Fruit fly (Drosophila melanogaster) whole organism, embryonic: ENCODE measurements around the gene elB.

Experiments
- Atf6 ChIP-seq: fragments of 200-800 bp; sonication (Bioruptor generic); IDR thresholded peaks from 2 replicates; pipeline ENCODE4 v1.3.6; 2022; ENCODE audit warnings: missing biosample characterization, missing genetic modification characterization
- BEAF-32 ChIP-seq: fragments of 200-800 bp; sonication (Bioruptor generic); optimal IDR thresholded peaks from 3 replicates; lab custom pipeline; 2017; ENCODE audit warnings: missing biosample characterization, missing genetic modification characterization, mild to moderate bottlenecking, moderate library complexity, missing genetic modification reagents
- CG10654 ChIP-seq: fragments of 200-800 bp; sonication (Bioruptor generic); optimal IDR thresholded peaks from 2 replicates; lab custom pipeline; 2016; ENCODE audit warnings: missing biosample characterization, missing genetic modification characterization
- CG12659 ChIP-seq: fragments of 200-800 bp; sonication (Bioruptor generic); optimal IDR thresholded peaks from 3 replicates; lab custom pipeline; 2017; ENCODE audit warnings: mild to moderate bottlenecking, missing biosample characterization, missing genetic modification reagents, missing genetic modification characterization
- CG13624 ChIP-seq: fragments of 200-800 bp; sonication (Bioruptor generic); optimal IDR thresholded peaks from 2 replicates; lab custom pipeline; 2016; ENCODE audit warnings: missing biosample characterization, missing genetic modification characterization
- CG14014 ChIP-seq: fragments of 200-800 bp; sonication (Bioruptor generic); IDR thresholded peaks from 2 replicates; pipeline ENCODE4 v1.3.6; 2022; ENCODE audit warnings: missing biosample characterization, missing genetic modification characterization
- CG14710 ChIP-seq: fragments of 200-800 bp; sonication (Bioruptor generic); optimal IDR thresholded peaks from 3 replicates; lab custom pipeline; 2019; ENCODE audit warnings: missing biosample characterization, mild to moderate bottlenecking, missing genetic modification characterization, moderate library complexity
- CG1603 ChIP-seq: fragments of 200-800 bp; sonication (Bioruptor generic); optimal IDR thresholded peaks from 2 replicates; lab custom pipeline; 2019; ENCODE audit warnings: missing biosample characterization, mild to moderate bottlenecking, missing genetic modification characterization, moderate library complexity
- CG1832 ChIP-seq: fragments of 200-800 bp; sonication (Bioruptor generic); optimal IDR thresholded peaks from 2 replicates; lab custom pipeline; 2017; ENCODE audit warnings: missing biosample characterization, mild to moderate bottlenecking, missing genetic modification characterization, inconsistent platforms
- CG18619 ChIP-seq: fragments of 200-800 bp; sonication (Bioruptor generic); optimal IDR thresholded peaks from 3 replicates; lab custom pipeline; 2017; ENCODE audit warnings: missing biosample characterization, mild to moderate bottlenecking, missing genetic modification characterization
- CG31441 ChIP-seq: fragments of 200-800 bp; sonication (Bioruptor generic); IDR thresholded peaks from 2 replicates; pipeline ENCODE4 v1.3.6; 2022; ENCODE audit warnings: missing biosample characterization, missing genetic modification characterization
- CG3847 ChIP-seq: fragments of 200-800 bp; sonication (Bioruptor generic); IDR thresholded peaks from 2 replicates; pipeline ENCODE4 v1.3.6; 2022; ENCODE audit warnings: missing biosample characterization, missing genetic modification characterization
- CG3995 ChIP-seq: fragments of 200-800 bp; sonication (Bioruptor generic); optimal IDR thresholded peaks from 3 replicates; lab custom pipeline; 2016; ENCODE audit warnings: missing biosample characterization, missing genetic modification characterization
- CG4328 ChIP-seq: fragments of 200-800 bp; sonication (Bioruptor generic); optimal IDR thresholded peaks from 3 replicates; lab custom pipeline; 2017; ENCODE audit warnings: missing biosample characterization, missing genetic modification reagents, missing genetic modification characterization
- CG6175 ChIP-seq: fragments of 200-800 bp; sonication (Bioruptor generic); IDR thresholded peaks from 3 replicates; pipeline ENCODE4 v1.3.6; 2022; ENCODE audit warnings: missing biosample characterization, missing genetic modification characterization
- CG6683 ChIP-seq: fragments of 200-800 bp; sonication (Bioruptor generic); optimal IDR thresholded peaks from 2 replicates; lab custom pipeline; 2017; ENCODE audit warnings: missing biosample characterization, mild to moderate bottlenecking, missing genetic modification characterization, missing genetic modification reagents
- CG7372 ChIP-seq: fragments of 200-800 bp; sonication (Bioruptor generic); IDR thresholded peaks from 2 replicates; pipeline ENCODE4 v1.3.6; 2022; ENCODE audit warnings: missing biosample characterization, missing genetic modification characterization
- CG8089 ChIP-seq: fragments of 200-800 bp; sonication (Bioruptor generic); optimal IDR thresholded peaks from 3 replicates; lab custom pipeline; 2016; ENCODE audit warnings: missing biosample characterization, missing genetic modification characterization
- Dad ChIP-seq: fragments of 200-800 bp; sonication (Bioruptor generic); optimal IDR thresholded peaks from 3 replicates; lab custom pipeline; 2016; ENCODE audit warnings: missing biosample characterization, missing genetic modification characterization
- Dbx ChIP-seq: fragments of 200-800 bp; sonication (Bioruptor generic); IDR thresholded peaks from 3 replicates; pipeline ENCODE4 v1.3.6; 2022; ENCODE audit warnings: missing biosample characterization, missing genetic modification characterization
- Dfd ChIP-seq, 2 experiments: fragments of >200 bp; optimal IDR thresholded peaks; 2 replicates each; lab custom pipeline; 2017; ENCODE audit warnings: missing biosample characterization in 2 of 2, missing genetic modification characterization in 2 of 2
- Dip2 ChIP-seq: fragments of 200-800 bp; sonication (Bioruptor generic); IDR thresholded peaks from 2 replicates; pipeline ENCODE4 v1.3.6; 2022; ENCODE audit warnings: missing biosample characterization, missing genetic modification characterization
- Fer2 ChIP-seq: fragments of 200-800 bp; sonication (Bioruptor generic); optimal IDR thresholded peaks from 2 replicates; lab custom pipeline; 2018; ENCODE audit warnings: missing biosample characterization, mild to moderate bottlenecking, missing genetic modification characterization, moderate library complexity
- H15 ChIP-seq: fragments of 200-800 bp; sonication (Bioruptor generic); IDR thresholded peaks from 3 replicates; pipeline ENCODE4 v1.3.6; 2022; ENCODE audit warnings: missing biosample characterization, missing genetic modification characterization
- MESR4 ChIP-seq: fragments of 200-800 bp; sonication (Bioruptor generic); optimal IDR thresholded peaks from 2 replicates; lab custom pipeline; 2018; ENCODE audit warnings: missing biosample characterization, mild to moderate bottlenecking, missing genetic modification characterization, moderate library complexity
- Mes4 ChIP-seq: fragments of 200-800 bp; sonication (Bioruptor generic); optimal IDR thresholded peaks from 2 replicates; lab custom pipeline; 2016; ENCODE audit warnings: missing biosample characterization, missing genetic modification characterization
- Sox100B ChIP-seq: fragments of 200-800 bp; sonication (Bioruptor generic); optimal IDR thresholded peaks from 3 replicates; lab custom pipeline; 2018; ENCODE audit warnings: missing biosample characterization, mild to moderate bottlenecking, missing genetic modification characterization
- Vsx1 ChIP-seq: fragments of 200-800 bp; sonication (Bioruptor generic); optimal IDR thresholded peaks from 2 replicates; lab custom pipeline; 2017; ENCODE audit warnings: missing biosample characterization, mild to moderate bottlenecking, missing genetic modification characterization, missing genetic modification reagents
- ab ChIP-seq: fragments of 200-800 bp; sonication (Bioruptor generic); optimal IDR thresholded peaks from 2 replicates; lab custom pipeline; 2016; ENCODE audit warnings: missing biosample characterization, missing genetic modification characterization
- ash1 ChIP-seq: fragments of 200-800 bp; sonication (Bioruptor generic); optimal IDR thresholded peaks from 2 replicates; lab custom pipeline; 2018; ENCODE audit warnings: missing biosample characterization, mild to moderate bottlenecking, missing genetic modification characterization
- btn ChIP-seq: fragments of 200-800 bp; sonication (Bioruptor generic); optimal IDR thresholded peaks from 2 replicates; lab custom pipeline; 2016; ENCODE audit warnings: missing biosample characterization, missing genetic modification characterization
- cas ChIP-seq: fragments of 200-800 bp; sonication (Bioruptor generic); IDR thresholded peaks from 2 replicates; pipeline ENCODE4 v1.3.6; 2022; ENCODE audit warnings: missing biosample characterization, missing genetic modification characterization
- chinmo ChIP-seq: fragments of 200-800 bp; sonication (Bioruptor generic); IDR thresholded peaks from 4 replicates; pipeline ENCODE4 v1.3.6; 2022; ENCODE audit warnings: missing biosample characterization, missing genetic modification characterization; ENCODE audit not compliant: partially characterized antibody
- cwo ChIP-seq: fragments of 200-800 bp; sonication (Bioruptor generic); optimal IDR thresholded peaks from 3 replicates; lab custom pipeline; 2017; ENCODE audit warnings: missing biosample characterization, missing genetic modification characterization, mild to moderate bottlenecking, moderate library complexity, missing genetic modification reagents
- danr ChIP-seq: fragments of 200-800 bp; sonication (Bioruptor generic); IDR thresholded peaks from 2 replicates; pipeline ENCODE4 v1.3.6; 2022; ENCODE audit warnings: missing biosample characterization, missing genetic modification characterization
- emc ChIP-seq: fragments of 200-800 bp; sonication (Bioruptor generic); optimal IDR thresholded peaks from 2 replicates; lab custom pipeline; 2016; ENCODE audit warnings: missing biosample characterization, missing genetic modification characterization
- ems ChIP-seq: fragments of 200-800 bp; sonication (Bioruptor generic); optimal IDR thresholded peaks from 3 replicates; lab custom pipeline; 2016; ENCODE audit warnings: missing biosample characterization, missing genetic modification characterization
- en ChIP-seq: fragments of 200-800 bp; sonication (Bioruptor generic); optimal IDR thresholded peaks from 2 replicates; lab custom pipeline; 2016; ENCODE audit warnings: missing biosample characterization, missing genetic modification characterization
- eyg ChIP-seq: fragments of 200-800 bp; sonication (Bioruptor generic); optimal IDR thresholded peaks from 3 replicates; lab custom pipeline; 2016; ENCODE audit warnings: missing biosample characterization, missing genetic modification characterization
- fd102C ChIP-seq: fragments of 200-800 bp; sonication (Bioruptor generic); optimal IDR thresholded peaks from 2 replicates; lab custom pipeline; 2018; ENCODE audit warnings: missing biosample characterization, mild to moderate bottlenecking, missing genetic modification characterization, moderate library complexity
- fd96Cb ChIP-seq: fragments of 200-800 bp; sonication (Bioruptor generic); optimal IDR thresholded peaks from 2 replicates; lab custom pipeline; 2018; ENCODE audit warnings: missing biosample characterization, mild to moderate bottlenecking, missing genetic modification characterization, moderate library complexity
- gsb ChIP-seq: fragments of 200-800 bp; sonication (Bioruptor generic); IDR thresholded peaks from 2 replicates; pipeline ENCODE4 v1.3.6; 2022; ENCODE audit warnings: missing biosample characterization, missing genetic modification characterization
- jing ChIP-seq: fragments of 200-800 bp; sonication (Bioruptor generic); optimal IDR thresholded peaks from 2 replicates; lab custom pipeline; 2018; ENCODE audit warnings: missing biosample characterization, mild to moderate bottlenecking, missing genetic modification characterization
- jumu ChIP-seq: fragments of 200-800 bp; sonication (Bioruptor generic); optimal IDR thresholded peaks from 3 replicates; lab custom pipeline; 2016; ENCODE audit warnings: missing biosample characterization, missing genetic modification characterization
- lmd ChIP-seq: fragments of 200-800 bp; sonication (Bioruptor generic); IDR thresholded peaks from 2 replicates; pipeline ENCODE4 v1.3.6; 2022; ENCODE audit warnings: missing biosample characterization, missing genetic modification characterization
- nom ChIP-seq: fragments of 200-800 bp; sonication (Bioruptor generic); optimal IDR thresholded peaks from 2 replicates; lab custom pipeline; 2017; ENCODE audit warnings: missing biosample characterization, missing genetic modification characterization, mild to moderate bottlenecking, moderate library complexity, missing genetic modification reagents
- onecut ChIP-seq: fragments of 200-800 bp; sonication (Bioruptor generic); IDR thresholded peaks from 2 replicates; pipeline ENCODE4 v1.3.6; 2022; ENCODE audit warnings: missing biosample characterization, missing genetic modification characterization
- sc ChIP-seq, 3 experiments: fragments of >200 bp in 2 of 3; fragments of 200-800 bp in 1 of 3; sonication (Bioruptor generic) in 1 of 3; optimal IDR thresholded peaks; 2 replicates in 2 of 3; 3 replicates in 1 of 3; lab custom pipeline; 2017; ENCODE audit warnings: mild to moderate bottlenecking in 1 of 3, missing biosample characterization in 1 of 3, missing genetic modification characterization in 1 of 3, missing genetic modification reagents in 1 of 3
- shn ChIP-seq: fragments of 200-800 bp; sonication (Bioruptor generic); optimal IDR thresholded peaks from 3 replicates; lab custom pipeline; 2016; ENCODE audit warnings: missing biosample characterization, missing genetic modification characterization
- sim ChIP-seq: fragments of 200-800 bp; sonication (Bioruptor generic); IDR thresholded peaks from 2 replicates; pipeline ENCODE4 v1.3.6; 2022; ENCODE audit warnings: missing biosample characterization, missing genetic modification characterization
- usp ChIP-seq: fragments of >200 bp; optimal IDR thresholded peaks from 2 replicates; lab custom pipeline; 2017; ENCODE audit warnings: missing biosample characterization, missing genetic modification characterization

Gene elB

dm6 chr2L:14399326-14399725 lies 10.0 kb downstream of the elB start (continued):
- no peak for TF ChIP-seq Dad
- TF ChIP-seq ab (GFP tag; lab: Kevin White, UChicago) = no peak
- TF ChIP-seq shn (GFP tag; lab: Kevin White, UChicago) = no peak
- no peak for TF ChIP-seq en
- TF ChIP-seq CG31441 (GFP tag; lab: Robert Waterston, UW) = no peak
- no peak for TF ChIP-seq CG12659 (GFP tag; lab: Kevin White, UChicago)
- no peak for TF ChIP-seq CG7372 (GFP tag; lab: Robert Waterston, UW)
- no peak for TF ChIP-seq H15 (GFP tag; lab: Robert Waterston, UW)
- TF ChIP-seq CG10654 (GFP tag; lab: Kevin White, UChicago) = no peak
- peak; percentile 52 for TF ChIP-seq cwo (GFP tag; lab: Kevin White, UChicago)
- no peak for TF ChIP-seq btn (GFP tag; lab: Kevin White, UChicago)
- TF ChIP-seq BEAF-32 (GFP tag; lab: Kevin White, UChicago) = no peak
- no peak for TF ChIP-seq sim (GFP tag; lab: Robert Waterston, UW)
- no peak for TF ChIP-seq nom (GFP tag; lab: Kevin White, UChicago)
- TF ChIP-seq Dbx = peak; percentile 57; the same call in 2 of the 3 replicates
- TF ChIP-seq jing (GFP tag; lab: Kevin White, UChicago) = no peak
- TF ChIP-seq Atf6 (GFP tag; lab: Robert Waterston, UW) = peak; percentile 66
- TF ChIP-seq CG3995 (GFP tag; lab: Kevin White, UChicago) = no peak
- no peak for TF ChIP-seq CG3847 (GFP tag; lab: Robert Waterston, UW)
- no peak for TF ChIP-seq Vsx1 (GFP tag; lab: Kevin White, UChicago)
- no peak for TF ChIP-seq CG6683 (GFP tag; lab: Kevin White, UChicago)
- TF ChIP-seq Dip2 (GFP tag; lab: Robert Waterston, UW) = no peak
- no peak for TF ChIP-seq Dfd (GFP tag; optimal IDR thresholded peaks at IDR 0.05; lab: Kevin White, UChicago)
- TF ChIP-seq onecut = no peak
- no peak for TF ChIP-seq CG14710 (tag; lab: Kevin White, UChicago)
- peak; percentile 36 for TF ChIP-seq eyg
- TF ChIP-seq cas (GFP tag; lab: Robert Waterston, UW) = no peak
- TF ChIP-seq Sox100B (GFP tag; lab: Kevin White, UChicago) = no peak
- no peak for TF ChIP-seq CG6175
- TF ChIP-seq CG18619 (GFP tag; lab: Kevin White, UChicago) = peak; percentile 7
- 0 out of 2 replicates have a peak, but pooled peaks have one; percentile 40 for TF ChIP-seq gsb
- no peak for TF ChIP-seq danr (GFP tag; lab: Robert Waterston, UW)
- TF ChIP-seq jumu = no peak
- TF ChIP-seq CG14014 (GFP tag; lab: Robert Waterston, UW) = 0 out of 2 replicates have a peak, but pooled peaks have one; percentile 16
- TF ChIP-seq CG1603 (tag; lab: Kevin White, UChicago) = no peak
- no peak for TF ChIP-seq Fer2 (tag; lab: Kevin White, UChicago)
- no peak for TF ChIP-seq CG8089 (GFP tag; lab: Kevin White, UChicago)
- no peak for TF ChIP-seq emc
- no peak for TF ChIP-seq ems (GFP tag; lab: Kevin White, UChicago)
- no peak for TF ChIP-seq sc (optimal IDR thresholded peaks at IDR 0.05; lab: Kevin White, UChicago)
- no peak for TF ChIP-seq sc (GFP tag; optimal IDR thresholded peaks at IDR 0.05; lab: Kevin White, UChicago)
- TF ChIP-seq CG1832 (GFP tag; lab: Kevin White, UChicago) = no peak
- no peak for TF ChIP-seq fd96Cb (tag; lab: Kevin White, UChicago)
- no peak for TF ChIP-seq MESR4 (GFP tag; lab: Kevin White, UChicago)
- no peak for TF ChIP-seq fd102C (GFP tag; lab: Kevin White, UChicago)
- TF ChIP-seq Mes4 = peak; percentile 5
- 0 out of 4 replicates have a peak, but pooled peaks have one; percentile 55 for TF ChIP-seq chinmo (GFP tag; lab: Robert Waterston, UW)
- TF ChIP-seq CG4328 (GFP tag; lab: Kevin White, UChicago) = peak; percentile 40
- TF ChIP-seq lmd (GFP tag; lab: Robert Waterston, UW) = no peak
- no peak for TF ChIP-seq usp (GFP tag; lab: Kevin White, UChicago)
- peak; percentile 9 for TF ChIP-seq CG13624 (GFP tag; lab: Kevin White, UChicago)
- TF ChIP-seq ash1 (GFP tag; lab: Kevin White, UChicago) = no peak
